Fruit fly (Drosophila melanogaster): ENCODE measurements around the gene Octbeta2R.

- TF ChIP-seq psq (optimal IDR thresholded peaks at IDR 0.05) (no peak), Sin3A (optimal IDR thresholded peaks at IDR 0.05) (no peak), Myc (optimal IDR thresholded peaks at IDR 0.05) (no peak)
These were observed 32.2 kb upstream of the Octbeta2R start, which contains the start of the genes Vha55 and Snx3 for dm6 chr3R:12627691-12628148.
